Fruit fly (Drosophila melanogaster) whole organism: ENCODE measurements around the gene CG43731.

Source experiments
- Dll ChIP-seq: fragments of >200 bp; optimal IDR thresholded peaks from 2 replicates; lab custom pipeline; 2017
- psq ChIP-seq: fragments of >200 bp; optimal IDR thresholded peaks from 2 replicates; lab custom pipeline; 2017
- usp ChIP-seq: fragments of >200 bp; optimal IDR thresholded peaks from 2 replicates; lab custom pipeline; 2017; ENCODE audit warnings: missing biosample characterization, missing genetic modification characterization, mixed read lengths

DNA sequence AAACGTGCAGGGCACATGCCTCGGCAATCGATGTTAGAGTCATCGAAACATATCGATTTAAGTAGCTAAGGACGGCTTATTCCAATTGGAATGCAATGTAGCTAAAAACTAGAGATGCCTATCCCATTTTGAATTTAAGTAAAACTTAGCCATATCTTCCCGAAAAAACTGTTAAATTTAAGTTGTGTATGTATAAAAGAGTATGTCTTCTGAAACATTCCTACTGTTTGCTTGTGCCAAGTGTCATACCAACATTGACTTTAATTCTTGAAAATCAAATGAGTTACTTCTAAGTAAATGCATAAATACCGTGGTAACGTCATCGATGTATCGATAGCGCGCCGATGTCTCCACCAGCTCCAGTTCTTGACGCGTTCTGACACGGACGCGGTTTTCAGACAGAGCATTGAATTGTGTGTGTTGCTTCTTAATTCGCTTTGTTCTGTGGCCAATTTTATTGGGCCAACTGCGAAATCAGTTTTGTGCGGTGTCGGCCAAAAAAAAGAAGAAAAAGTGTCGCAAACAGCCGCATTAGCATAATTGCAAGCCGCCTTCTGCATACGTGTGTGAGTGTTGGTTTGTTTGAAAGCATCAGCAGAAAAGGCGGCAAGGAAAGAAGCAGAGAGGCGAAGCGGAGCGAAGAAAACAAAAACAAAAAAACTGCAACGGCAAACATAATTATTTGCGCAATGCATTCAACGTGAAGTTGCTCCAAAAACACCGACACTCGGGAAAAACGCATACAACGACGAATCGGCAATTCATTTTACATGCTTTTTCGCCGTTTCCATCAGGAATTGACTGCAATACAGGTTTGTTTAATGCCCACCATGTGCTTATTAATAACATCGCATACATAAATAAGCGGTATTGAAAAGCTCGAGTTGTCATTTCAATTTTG is 31.9 kb downstream of the CG43731 start, which contains the start of gene brat:
- TF ChIP-seq psq (lab: Kevin White, UChicago) (no peak), Dll (lab: Kevin White, UChicago) (no peak), usp (GFP tag; lab: Kevin White, UChicago) (no peak)
